Comparison of ENCODE assay signal across 1 fruit fly cellular context in genomic region chr3R:10886462-10887315, dm6.
TF ChIP-seq lines count a peak whose summit lies in the region.

No protein-coding gene starts in this region.

TF ChIP-seq in whole organism, embryonic, 481 proteins besides CTCF, POLR2A, EP300 and RAD21 (continued from another document and continues in another):
- TF ChIP-seq dati (GFP tag; IDR thresholded peaks at IDR 0.05; lab: Robert Waterston, UW) (peak; percentile 40; the same call in 1 of the 2 replicates), Eip74EF (GFP tag; optimal IDR thresholded peaks at IDR 0.05; lab: Kevin White, UChicago) (peak in 1 of 2 experiments; percentile 89), wek (GFP tag; optimal IDR thresholded peaks at IDR 0.05; lab: Kevin White, UChicago) (no peak), tin (GFP tag; optimal IDR thresholded peaks at IDR 0.05; lab: Kevin White, UChicago) (peak; percentile 83), cg (GFP tag; optimal IDR thresholded peaks at IDR 0.05; lab: Kevin White, UChicago) (peak; percentile 93), CG8944 (GFP tag; optimal IDR thresholded peaks at IDR 0.05; lab: Kevin White, UChicago) (peak; percentile 79), ac (GFP tag; optimal IDR thresholded peaks at IDR 0.05; lab: Kevin White, UChicago) (peak; percentile 62), CG7963 (GFP tag; IDR thresholded peaks at IDR 0.05; lab: Robert Waterston, UW; ENCODE audit: partially characterized antibody) (no peak), rib (GFP tag; IDR thresholded peaks at IDR 0.05; lab: Robert Waterston, UW) (peak; percentile 81), hth (optimal IDR thresholded peaks at IDR 0.05; lab: Kevin White, UChicago) (no peak), CG2116 (GFP tag; optimal IDR thresholded peaks at IDR 0.05; lab: Kevin White, UChicago) (peak; percentile 47), slp2 (GFP tag; optimal IDR thresholded peaks at IDR 0.05; lab: Kevin White, UChicago) (peak; percentile 91), klu (GFP tag; IDR thresholded peaks at IDR 0.05; lab: Robert Waterston, UW) (peak; percentile 77; the same call in 1 of the 2 replicates), row (GFP tag; IDR thresholded peaks at IDR 0.05; lab: Robert Waterston, UW) (peak; percentile 98), Kr (GFP tag; optimal IDR thresholded peaks at IDR 0.05; lab: Kevin White, UChicago) (no peak), CG11093 (GFP tag; IDR thresholded peaks at IDR 0.05; lab: Robert Waterston, UW) (0 out of 3 replicates have a peak, but pooled peaks have one; percentile 51), Nf-YA (GFP tag; IDR thresholded peaks at IDR 0.05; lab: Robert Waterston, UW) (peak; percentile 80), pho (GFP tag; optimal IDR thresholded peaks at IDR 0.05; lab: Kevin White, UChicago) (peak; percentile 95), pb (GFP tag; optimal IDR thresholded peaks at IDR 0.05; lab: Kevin White, UChicago) (peak; percentile 67), cas (GFP tag; IDR thresholded peaks at IDR 0.05; lab: Robert Waterston, UW) (peak; percentile 75), CG2678 (tag; optimal IDR thresholded peaks at IDR 0.05; lab: Kevin White, UChicago) (peak; percentile 95), CG12155 (GFP tag; optimal IDR thresholded peaks at IDR 0.05; lab: Kevin White, UChicago) (peak; percentile 85), fd64A (GFP tag; optimal IDR thresholded peaks at IDR 0.05; lab: Kevin White, UChicago) (no peak), shn (GFP tag; optimal IDR thresholded peaks at IDR 0.05; lab: Kevin White, UChicago) (peak; percentile 74), Elba2 (GFP tag; optimal IDR thresholded peaks at IDR 0.05; lab: Kevin White, UChicago) (no peak), knrl (GFP tag; IDR thresholded peaks at IDR 0.05; lab: Robert Waterston, UW; ENCODE audit: partially characterized antibody) (peak; percentile 29; the same call in 1 of the 3 replicates), CG3065 (GFP tag; optimal IDR thresholded peaks at IDR 0.05; lab: Kevin White, UChicago) (no peak), otp (GFP tag; IDR thresholded peaks at IDR 0.05; lab: Robert Waterston, UW) (peak; percentile 44; the same call in 1 of the 3 replicates), CG14710 (tag; optimal IDR thresholded peaks at IDR 0.05; lab: Kevin White, UChicago) (peak; percentile 76), nau (GFP tag; optimal IDR thresholded peaks at IDR 0.05; lab: Kevin White, UChicago) (peak; percentile 79), bcd (GFP tag; optimal IDR thresholded peaks at IDR 0.05; lab: Kevin White, UChicago) (peak; percentile 91), CG31441 (GFP tag; IDR thresholded peaks at IDR 0.05; lab: Robert Waterston, UW) (peak; percentile 93), CG18476 (GFP tag; optimal IDR thresholded peaks at IDR 0.05; lab: Kevin White, UChicago) (peak; percentile 73), CG13296 (GFP tag; optimal IDR thresholded peaks at IDR 0.05; lab: Kevin White, UChicago) (peak; percentile 94), mam (GFP tag; optimal IDR thresholded peaks at IDR 0.05; lab: Kevin White, UChicago) (peak; percentile 91), CG6854 (GFP tag; optimal IDR thresholded peaks at IDR 0.05; lab: Kevin White, UChicago) (peak; percentile 92), tna (GFP tag; IDR thresholded peaks at IDR 0.05; lab: Robert Waterston, UW; ENCODE audit: partially characterized antibody) (0 out of 2 replicates have a peak, but pooled peaks have one; percentile 7), crp (GFP tag; optimal IDR thresholded peaks at IDR 0.05; lab: Kevin White, UChicago) (peak in 1 of 2 experiments; percentile 66), sug (tag; optimal IDR thresholded peaks at IDR 0.05; lab: Kevin White, UChicago) (peak; percentile 88), Camta (GFP tag; optimal IDR thresholded peaks at IDR 0.05; lab: Kevin White, UChicago) (peak; percentile 86), Deaf1 (tag; optimal IDR thresholded peaks at IDR 0.05; lab: Kevin White, UChicago) (peak; percentile 48), CG15696 (tag; optimal IDR thresholded peaks at IDR 0.05; lab: Kevin White, UChicago) (peak; percentile 75), gcm (GFP tag; optimal IDR thresholded peaks at IDR 0.05; lab: Kevin White, UChicago) (peak; percentile 90), CG30020 (tag; optimal IDR thresholded peaks at IDR 0.05; lab: Kevin White, UChicago) (peak; percentile 41), CG1603 (tag; optimal IDR thresholded peaks at IDR 0.05; lab: Kevin White, UChicago) (peak; percentile 53), CG17829 (tag; optimal IDR thresholded peaks at IDR 0.05; lab: Kevin White, UChicago) (peak; percentile 76), Drgx (GFP tag; IDR thresholded peaks at IDR 0.05; lab: Robert Waterston, UW) (peak; percentile 94), gem (tag; optimal IDR thresholded peaks at IDR 0.05; lab: Kevin White, UChicago) (peak; percentile 94), Antp (GFP tag; optimal IDR thresholded peaks at IDR 0.05; lab: Kevin White, UChicago) (peak; percentile 74), Dp (GFP tag; optimal IDR thresholded peaks at IDR 0.05; lab: Kevin White, UChicago) (no peak), NFAT (GFP tag; IDR thresholded peaks at IDR 0.05; lab: Robert Waterston, UW) (peak; percentile 73), phol (tag; optimal IDR thresholded peaks at IDR 0.05; lab: Kevin White, UChicago) (peak; percentile 84), her (GFP tag; optimal IDR thresholded peaks at IDR 0.05; lab: Kevin White, UChicago) (peak; percentile 81), Ssrp (tag; optimal IDR thresholded peaks at IDR 0.05; lab: Kevin White, UChicago) (peak; percentile 86), CkIIα-i1 (GFP tag; IDR thresholded peaks at IDR 0.05; lab: Robert Waterston, UW) (no peak), Myb (GFP tag; optimal IDR thresholded peaks at IDR 0.05; lab: Kevin White, UChicago) (peak; percentile 58), gcm2 (GFP tag; optimal IDR thresholded peaks at IDR 0.05; lab: Kevin White, UChicago) (peak; percentile 48), unpg (GFP tag; optimal IDR thresholded peaks at IDR 0.05; lab: Kevin White, UChicago) (peak; percentile 94), CG8924 (tag; optimal IDR thresholded peaks at IDR 0.05; lab: Kevin White, UChicago) (peak; percentile 88), CG3726 (GFP tag; IDR thresholded peaks at IDR 0.05; lab: Robert Waterston, UW) (peak; percentile 66; the same call in 2 of the 3 replicates), Six4 (GFP tag; optimal IDR thresholded peaks at IDR 0.05; lab: Kevin White, UChicago) (peak; percentile 70), HmgZ (tag; optimal IDR thresholded peaks at IDR 0.05; lab: Kevin White, UChicago) (peak; percentile 92), zfh1 (GFP tag; IDR thresholded peaks at IDR 0.05; lab: Robert Waterston, UW) (peak; percentile 74), Rx (GFP tag; IDR thresholded peaks at IDR 0.05; lab: Robert Waterston, UW) (peak; percentile 55; the same call in 1 of the 2 replicates), Xbp1 (GFP tag; optimal IDR thresholded peaks at IDR 0.05; lab: Kevin White, UChicago) (peak; percentile 88), sob (GFP tag; IDR thresholded peaks at IDR 0.05; lab: Robert Waterston, UW) (peak; percentile 92), CG14667 (GFP tag; IDR thresholded peaks at IDR 0.05; lab: Robert Waterston, UW) (peak; percentile 75), so (GFP tag; IDR thresholded peaks at IDR 0.05; lab: Robert Waterston, UW) (peak; percentile 88; the same call in 2 of the 3 replicates), CG6689 (GFP tag; IDR thresholded peaks at IDR 0.05; lab: Robert Waterston, UW) (peak; percentile 87), Vsx1 (GFP tag; optimal IDR thresholded peaks at IDR 0.05; lab: Kevin White, UChicago) (peak; percentile 56), CG10366 (GFP tag; IDR thresholded peaks at IDR 0.05; lab: Robert Waterston, UW) (peak; percentile 85), CG12236 (GFP tag; optimal IDR thresholded peaks at IDR 0.05; lab: Kevin White, UChicago) (peak; percentile 70), ranshi (GFP tag; IDR thresholded peaks at IDR 0.05; lab: Robert Waterston, UW) (peak; percentile 90), Dref (GFP tag; IDR thresholded peaks at IDR 0.05; lab: Robert Waterston, UW) (no peak), zfh2 (GFP tag; optimal IDR thresholded peaks at IDR 0.05; lab: Kevin White, UChicago) (peak; percentile 89), Awh (GFP tag; IDR thresholded peaks at IDR 0.05; lab: Robert Waterston, UW) (peak; percentile 73), Trl (optimal IDR thresholded peaks at IDR 0.05; lab: Kevin White, UChicago) (peak; percentile 79 to 96), Trl (GFP tag; optimal IDR thresholded peaks at IDR 0.05; lab: Kevin White, UChicago) (peak; percentile 84), CG6791 (GFP tag; IDR thresholded peaks at IDR 0.05; lab: Robert Waterston, UW; ENCODE audit: partially characterized antibody) (no peak), CG4730 (GFP tag; IDR thresholded peaks at IDR 0.05; lab: Robert Waterston, UW) (peak; percentile 76), chinmo (GFP tag; IDR thresholded peaks at IDR 0.05; lab: Robert Waterston, UW; ENCODE audit: partially characterized antibody) (peak; percentile 76; the same call in 3 of the 4 replicates), CG17328 (GFP tag; IDR thresholded peaks at IDR 0.05; lab: Robert Waterston, UW) (peak; percentile 77), CG2889 (GFP tag; IDR thresholded peaks at IDR 0.05; lab: Robert Waterston, UW) (peak; percentile 72), run (tag; optimal IDR thresholded peaks at IDR 0.05; lab: Kevin White, UChicago) (peak; percentile 90), Gug (GFP tag; IDR thresholded peaks at IDR 0.05; lab: Robert Waterston, UW) (peak; percentile 42; the same call in 3 of the 4 replicates), MBD-R2 (GFP tag; IDR thresholded peaks at IDR 0.05; lab: Robert Waterston, UW) (peak; percentile 72; the same call in 1 of the 2 replicates), prd (optimal IDR thresholded peaks at IDR 0.05; lab: Kevin White, UChicago) (no peak), prd (GFP tag; IDR thresholded peaks at IDR 0.05; lab: Robert Waterston, UW) (peak; percentile 86), Sin3A (optimal IDR thresholded peaks at IDR 0.05; lab: Kevin White, UChicago) (no peak), pfk (GFP tag; optimal IDR thresholded peaks at IDR 0.05; lab: Kevin White, UChicago) (no peak), Fer3 (tag; optimal IDR thresholded peaks at IDR 0.05; lab: Kevin White, UChicago) (peak; percentile 91), twi (tag; optimal IDR thresholded peaks at IDR 0.05; lab: Kevin White, UChicago) (peak; percentile 56), Dll (GFP tag; IDR thresholded peaks at IDR 0.05; lab: Robert Waterston, UW; ENCODE audit: partially characterized antibody) (0 out of 4 replicates have a peak, but pooled peaks have one; percentile 49), CG17612 (GFP tag; IDR thresholded peaks at IDR 0.05; lab: Robert Waterston, UW) (peak; percentile 30; the same call in 1 of the 2 replicates), CG17385 (GFP tag; optimal IDR thresholded peaks at IDR 0.05; lab: Kevin White, UChicago) (peak; percentile 87), ap (GFP tag; IDR thresholded peaks at IDR 0.05; lab: Robert Waterston, UW) (peak; percentile 77), B-H2 (GFP tag; optimal IDR thresholded peaks at IDR 0.05; lab: Kevin White, UChicago) (peak; percentile 89), grau (tag; optimal IDR thresholded peaks at IDR 0.05; lab: Kevin White, UChicago) (peak; percentile 86), CG18599 (GFP tag; optimal IDR thresholded peaks at IDR 0.05; lab: Kevin White, UChicago) (peak; percentile 97), disco-r (GFP tag; optimal IDR thresholded peaks at IDR 0.05; lab: Kevin White, UChicago) (peak; percentile 83), CG32767 (GFP tag; IDR thresholded peaks at IDR 0.05; lab: Robert Waterston, UW) (peak; percentile 84), Xrp1 (GFP tag; IDR thresholded peaks at IDR 0.05; lab: Robert Waterston, UW) (peak; percentile 91), odd (GFP tag; optimal IDR thresholded peaks at IDR 0.05; lab: Kevin White, UChicago) (peak; percentile 94), ssp (GFP tag; IDR thresholded peaks at IDR 0.05; lab: Robert Waterston, UW) (peak; percentile 78), CG13775 (GFP tag; optimal IDR thresholded peaks at IDR 0.05; lab: Kevin White, UChicago) (peak; percentile 89), MESR4 (GFP tag; optimal IDR thresholded peaks at IDR 0.05; lab: Kevin White, UChicago) (no peak), amos (GFP tag; IDR thresholded peaks at IDR 0.05; lab: Robert Waterston, UW; ENCODE audit: partially characterized antibody) (no peak), CG1602 (GFP tag; optimal IDR thresholded peaks at IDR 0.05; lab: Kevin White, UChicago) (peak; percentile 83), Doc3 (GFP tag; IDR thresholded peaks at IDR 0.05; lab: Robert Waterston, UW; ENCODE audit: partially characterized antibody) (no peak), Neu2 (GFP tag; optimal IDR thresholded peaks at IDR 0.05; lab: Kevin White, UChicago; ENCODE audit: borderline replicate concordance) (peak; percentile 12), Sox100B (GFP tag; optimal IDR thresholded peaks at IDR 0.05; lab: Kevin White, UChicago) (peak; percentile 89), HLH54F (GFP tag; optimal IDR thresholded peaks at IDR 0.05; lab: Kevin White, UChicago) (peak; percentile 79), CG15479 (GFP tag; optimal IDR thresholded peaks at IDR 0.05; lab: Kevin White, UChicago) (no peak), CG9797 (GFP tag; optimal IDR thresholded peaks at IDR 0.05; lab: Kevin White, UChicago) (peak; percentile 27), nerfin-1 (tag; optimal IDR thresholded peaks at IDR 0.05; lab: Kevin White, UChicago) (peak; percentile 83), sima (GFP tag; optimal IDR thresholded peaks at IDR 0.05; lab: Kevin White, UChicago) (peak; percentile 29), CG6683 (GFP tag; optimal IDR thresholded peaks at IDR 0.05; lab: Kevin White, UChicago) (peak; percentile 91), cwo (GFP tag; optimal IDR thresholded peaks at IDR 0.05; lab: Kevin White, UChicago) (peak; percentile 91), CG16863 (GFP tag; optimal IDR thresholded peaks at IDR 0.05; lab: Kevin White, UChicago) (peak; percentile 80), CG9727 (GFP tag; optimal IDR thresholded peaks at IDR 0.05; lab: Kevin White, UChicago) (peak; percentile 89), CG10959 (GFP tag; IDR thresholded peaks at IDR 0.05; lab: Robert Waterston, UW) (0 out of 2 replicates have a peak, but pooled peaks have one; percentile 24), trem (tag; optimal IDR thresholded peaks at IDR 0.05; lab: Kevin White, UChicago) (peak; percentile 56), CG12391 (tag; optimal IDR thresholded peaks at IDR 0.05; lab: Kevin White, UChicago) (peak; percentile 94), lmd (GFP tag; IDR thresholded peaks at IDR 0.05; lab: Robert Waterston, UW) (peak; percentile 91), CG3847 (GFP tag; IDR thresholded peaks at IDR 0.05; lab: Robert Waterston, UW) (peak; percentile 91), hkb (optimal IDR thresholded peaks at IDR 0.05; lab: Kevin White, UChicago) (no peak), hkb (GFP tag; IDR thresholded peaks at IDR 0.05; lab: Robert Waterston, UW) (peak; percentile 91), ftz-f1 (GFP tag; optimal IDR thresholded peaks at IDR 0.05; lab: Kevin White, UChicago) (peak; percentile 58)
